Worm (Caenorhabditis elegans) whole organism, early embryonic: Measurements from ENCODE around the gene ram-5.

ENCODE experiments used
- B0310.2 ChIP-seq: sonication (generic microtip); optimal IDR thresholded peaks from 2 replicates; lab custom pipeline; 2016; ENCODE audit warnings: mild to moderate bottlenecking, missing genetic modification characterization, missing compliant biosample characterization
- F13C5.2 ChIP-seq: sonication (generic microtip); optimal IDR thresholded peaks from 2 replicates; lab custom pipeline; 2017; ENCODE audit warnings: mild to moderate bottlenecking, missing genetic modification characterization, inconsistent platforms, missing compliant biosample characterization
- aly-1 ChIP-seq: sonication (generic microtip); optimal IDR thresholded peaks from 2 replicates; lab custom pipeline; 2016; ENCODE audit warnings: missing genetic modification characterization, missing compliant biosample characterization
- ama-1 ChIP-seq: fragments of 150-350 bp; optimal IDR thresholded peaks from 2 replicates; lab custom pipeline; 2014
- ceh-13 ChIP-seq: fragments of 200-800 bp; sonication (Bioruptor generic); optimal IDR thresholded peaks from 2 replicates; lab custom pipeline; 2018; ENCODE audit warnings: mild to moderate bottlenecking, missing genetic modification characterization, missing compliant biosample characterization
- ceh-36 ChIP-seq: sonication (generic microtip); optimal IDR thresholded peaks from 2 replicates; lab custom pipeline; 2016; ENCODE audit warnings: missing genetic modification characterization, inconsistent platforms, missing compliant biosample characterization
- ets-7 ChIP-seq: sonication (generic microtip); optimal IDR thresholded peaks from 2 replicates; lab custom pipeline; 2016; ENCODE audit warnings: missing genotype, missing genetic modification characterization, missing compliant biosample characterization
- flt-1 ChIP-seq: fragments of 200-800 bp; sonication (Bioruptor generic); IDR thresholded peaks from 2 replicates; pipeline ENCODE4 v1.3.6; 2022; ENCODE audit warnings: missing genetic modification characterization, missing compliant biosample characterization
- hmbx-1 ChIP-seq: sonication (generic microtip); optimal IDR thresholded peaks from 2 replicates; lab custom pipeline; 2016; ENCODE audit warnings: mild to moderate bottlenecking, missing genetic modification characterization, missing compliant biosample characterization
- hmg-4 ChIP-seq: fragments of 200-800 bp; sonication (Bioruptor generic); optimal IDR thresholded peaks from 2 replicates; lab custom pipeline; 2018; ENCODE audit warnings: mild to moderate bottlenecking, missing genetic modification characterization, missing compliant biosample characterization
- hnd-1 ChIP-seq: sonication (generic microtip); optimal IDR thresholded peaks from 2 replicates; lab custom pipeline; 2016; ENCODE audit warnings: missing genetic modification characterization, missing compliant biosample characterization
- pes-1 ChIP-seq: fragments of 200-800 bp; sonication (Bioruptor generic); IDR thresholded peaks from 2 replicates; pipeline ENCODE4 v1.3.6; 2022; ENCODE audit warnings: missing genetic modification reagents, missing genetic modification characterization, missing compliant biosample characterization
- scrt-1 ChIP-seq: fragments of 200-800 bp; sonication (Bioruptor generic); IDR thresholded peaks from 2 replicates; pipeline ENCODE4 v1.3.6; 2022; ENCODE audit warnings: missing genetic modification characterization, missing compliant biosample characterization
- sea-1 ChIP-seq: fragments of 200-800 bp; sonication (Bioruptor generic); conservative IDR thresholded peaks from 2 replicates; pipeline ENCODE4 v1.3.6; 2022; ENCODE audit warnings: missing genetic modification characterization, missing compliant biosample characterization
- tbx-11 ChIP-seq: fragments of 200-800 bp; sonication (Bioruptor generic); IDR thresholded peaks from 2 replicates; pipeline ENCODE4 v1.3.6; 2022; ENCODE audit warnings: missing genetic modification characterization, missing compliant biosample characterization
- tbx-37 ChIP-seq: fragments of 200-800 bp; sonication (Bioruptor generic); conservative IDR thresholded peaks from 2 replicates; pipeline ENCODE4 v1.3.6; 2022; ENCODE audit warnings: missing genetic modification reagents, missing genetic modification characterization, missing compliant biosample characterization
- tra-4 ChIP-seq: sonication (generic microtip); optimal IDR thresholded peaks from 2 replicates; lab custom pipeline; 2017; ENCODE audit warnings: missing genetic modification characterization, missing compliant biosample characterization

The ram-5 gene

DNA sequence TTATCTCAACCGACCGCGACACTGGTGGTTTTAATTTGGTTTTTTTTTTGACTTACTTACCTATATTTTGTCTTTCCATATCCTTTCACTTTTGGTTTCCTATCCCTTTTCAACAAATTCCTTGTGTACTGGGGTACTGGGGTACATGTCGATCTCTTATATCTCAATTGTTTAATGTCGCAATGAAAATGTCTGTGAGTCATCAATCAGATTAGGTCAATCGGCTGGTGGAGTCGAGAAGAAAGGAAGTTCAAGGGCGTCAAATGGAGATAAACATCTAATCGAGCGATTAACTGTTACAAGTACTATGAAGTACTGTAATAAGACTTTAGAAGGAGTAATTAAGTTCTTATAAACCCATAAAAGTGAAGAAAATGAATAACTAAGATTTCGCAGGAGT lies 26.0 kb downstream of the ram-5 start:
- TF ChIP-seq sea-1 (no peak), ceh-13 (GFP tag; lab: Kevin White, UChicago) (no peak)

ce11 chrX:14577579-14578127 lies 27.7 kb downstream of the ram-5 start, which contains the start of gene let-4:
Gene let-4 (plus strand): TSS chrX:14577935.
- TF ChIP-seq scrt-1 (no peak), hmbx-1 (tag; lab: Kevin White, UChicago) (no peak), ceh-36 (tag; lab: Kevin White, UChicago) (peak; percentile 14), hmg-4 (GFP tag; lab: Kevin White, UChicago) (peak; percentile 85), tbx-11 (GFP tag; lab: Robert Waterston, UW) (no peak), flt-1 (GFP tag; lab: Robert Waterston, UW) (no peak), hnd-1 (no peak)

DNA sequence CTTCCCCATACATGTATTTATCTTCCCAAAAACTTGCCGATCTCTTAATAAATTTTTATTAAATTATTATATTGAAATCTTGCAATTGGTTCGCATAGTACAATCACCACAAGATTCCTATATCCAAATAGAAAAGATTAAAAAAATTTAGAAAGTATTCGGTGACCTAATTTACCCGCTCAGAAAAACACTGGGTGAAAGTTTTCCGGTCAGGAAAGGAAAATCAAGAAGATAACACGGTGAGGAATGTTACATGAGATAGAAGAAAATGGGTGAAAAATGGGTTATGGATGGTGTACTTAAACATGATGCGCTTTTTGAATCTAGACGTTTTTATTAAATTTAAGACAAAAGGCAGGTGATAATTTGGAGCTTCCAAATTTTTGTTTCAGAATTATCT lies 30.9 kb downstream of the ram-5 start:
- TF ChIP-seq hnd-1 (no peak), hmbx-1 (tag; lab: Kevin White, UChicago) (no peak), ets-7 (tag; lab: Kevin White, UChicago) (no peak), hmg-4 (GFP tag; lab: Kevin White, UChicago) (no peak), F13C5.2 (tag; lab: Kevin White, UChicago) (no peak), flt-1 (GFP tag; lab: Robert Waterston, UW) (no peak), scrt-1 (no peak), B0310.2 (tag; lab: Kevin White, UChicago) (no peak)

ce11 chrX:14581429-14581828 lies 31.5 kb downstream of the ram-5 start, which contains the start of gene sym-1:
Gene sym-1 (plus strand): TSS chrX:14581622.
- TF ChIP-seq flt-1 (GFP tag; lab: Robert Waterston, UW) (0 out of 2 replicates have a peak, but pooled peaks have one; percentile 6), ets-7 (tag; lab: Kevin White, UChicago) (no peak), aly-1 (peak; percentile 55)

DNA sequence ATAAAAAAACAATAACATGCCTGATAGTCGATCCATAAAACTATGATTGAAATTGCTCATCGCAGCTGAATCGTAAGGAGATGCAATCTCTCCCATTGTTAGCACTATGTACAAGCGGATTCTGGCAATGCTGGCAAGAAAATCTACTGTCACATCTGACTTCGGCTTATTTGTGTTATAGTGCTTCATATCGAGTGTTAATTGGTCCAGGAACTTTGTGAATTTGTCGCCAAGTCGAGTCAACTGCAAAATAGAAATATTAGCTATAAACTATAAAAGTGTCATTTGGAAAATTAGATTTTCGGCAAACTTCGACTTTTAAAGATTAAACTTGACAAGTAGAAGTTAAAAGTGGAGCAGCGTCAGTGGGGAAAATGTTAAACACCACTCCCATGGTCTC lies 34.4 kb downstream of the ram-5 start:
- TF ChIP-seq scrt-1 (no peak), ama-1 (no peak), B0310.2 (tag; lab: Kevin White, UChicago) (no peak), hmg-4 (GFP tag; lab: Kevin White, UChicago) (no peak), F13C5.2 (tag; lab: Kevin White, UChicago) (no peak), hnd-1 (no peak), sea-1 (no peak), tbx-37 (GFP tag; lab: Robert Waterston, UW) (no peak), ceh-36 (tag; lab: Kevin White, UChicago) (no peak), pes-1 (GFP tag; lab: Robert Waterston, UW) (no peak), tbx-11 (GFP tag; lab: Robert Waterston, UW) (no peak), ets-7 (tag; lab: Kevin White, UChicago) (no peak), ceh-13 (GFP tag; lab: Kevin White, UChicago) (no peak), flt-1 (GFP tag; lab: Robert Waterston, UW) (no peak), aly-1 (no peak), tra-4 (tag; lab: Kevin White, UChicago) (no peak), hmbx-1 (tag; lab: Kevin White, UChicago) (no peak)

- TF ChIP-seq F13C5.2 (tag; lab: Kevin White, UChicago) (peak; percentile 42), sea-1 (no peak)
Measured at ce11 chrX:14589051-14589736, 39.2 kb downstream of the ram-5 start, which contains the start of the genes C44H4.4 and tap-1. Gene C44H4.4 (minus strand): TSS chrX:14589101. Gene tap-1 (plus strand): TSS chrX:14589624.

DNA sequence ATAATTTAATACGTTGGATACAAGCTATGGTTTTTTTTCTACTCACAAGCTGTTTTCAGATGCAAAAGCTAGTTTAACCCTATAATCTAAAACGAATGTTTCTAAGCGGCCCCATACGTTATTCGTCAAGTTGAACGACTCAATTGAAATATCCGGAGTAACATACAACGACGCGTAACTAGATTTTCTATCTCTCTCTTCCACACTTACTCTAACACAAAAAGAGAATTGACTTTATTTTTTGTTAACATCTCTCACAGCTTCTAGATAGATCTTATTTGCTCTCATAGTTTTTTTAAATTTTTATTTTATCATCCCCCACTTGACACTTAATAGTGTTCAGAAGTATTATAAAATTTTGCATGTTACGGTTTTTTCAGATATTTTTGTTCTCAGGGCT lies 43.3 kb downstream of the ram-5 start:
- TF ChIP-seq hmg-4 (GFP tag; lab: Kevin White, UChicago) (no peak), pes-1 (GFP tag; lab: Robert Waterston, UW) (no peak), B0310.2 (tag; lab: Kevin White, UChicago) (no peak), tra-4 (tag; lab: Kevin White, UChicago) (no peak), ceh-13 (GFP tag; lab: Kevin White, UChicago) (no peak), flt-1 (GFP tag; lab: Robert Waterston, UW) (no peak), aly-1 (no peak), ceh-36 (tag; lab: Kevin White, UChicago) (no peak), tbx-11 (GFP tag; lab: Robert Waterston, UW) (no peak), ets-7 (tag; lab: Kevin White, UChicago) (no peak), scrt-1 (no peak), F13C5.2 (tag; lab: Kevin White, UChicago) (no peak), hnd-1 (no peak), hmbx-1 (tag; lab: Kevin White, UChicago) (no peak), sea-1 (no peak)

DNA sequence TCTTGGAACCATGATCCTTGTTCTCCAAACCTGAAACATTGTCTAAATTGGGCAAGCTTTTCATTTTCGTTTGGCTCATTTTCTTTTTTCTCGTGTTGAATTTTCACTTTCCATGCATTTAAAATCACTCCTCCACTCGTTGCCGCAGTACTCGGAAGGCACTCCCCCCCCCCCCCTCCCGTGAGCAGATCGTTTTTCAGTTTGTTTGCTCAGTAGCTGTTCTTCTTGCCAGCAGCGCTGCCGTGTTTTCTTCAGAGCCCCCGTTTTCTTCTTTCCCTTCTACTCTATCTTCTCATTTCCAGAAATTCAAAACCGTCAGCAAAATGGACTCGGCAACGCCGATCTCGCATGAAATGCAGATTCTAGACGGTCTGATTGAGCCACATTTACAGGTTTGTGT lies 44.9 kb downstream of the ram-5 start, which contains the start of gene C44H4.8:
C44H4.8 (plus strand) TSS at position 301 of the 400 bp plus-strand sequence.
- TF ChIP-seq flt-1 (GFP tag; lab: Robert Waterston, UW) (no peak), hnd-1 (no peak), tra-4 (tag; lab: Kevin White, UChicago) (no peak), F13C5.2 (tag; lab: Kevin White, UChicago) (no peak), ceh-13 (GFP tag; lab: Kevin White, UChicago) (no peak), ama-1 (no peak), ets-7 (tag; lab: Kevin White, UChicago) (no peak)
